Fruit fly (Drosophila melanogaster) whole organism, embryonic: ENCODE results near the gene CG1896.
A peak's percentile ranks its signal among the peaks of the same experiment; 100 is the strongest.

ENCODE experiments used
- Abd-B ChIP-seq: fragments of 200-800 bp; sonication (Bioruptor generic); optimal IDR thresholded peaks from 2 replicates; lab custom pipeline; 2018; ENCODE audit warnings: missing biosample characterization, mild to moderate bottlenecking, missing genetic modification characterization, moderate library complexity
- CG11456 ChIP-seq: fragments of 200-800 bp; sonication (Bioruptor generic); IDR thresholded peaks from 3 replicates; pipeline ENCODE4 v1.3.6; 2022; ENCODE audit warnings: missing biosample characterization, missing genetic modification characterization
- CG11560 ChIP-seq: fragments of 200-800 bp; sonication (Bioruptor generic); IDR thresholded peaks from 3 replicates; pipeline ENCODE4 v1.3.6; 2022; ENCODE audit warnings: missing biosample characterization, missing genetic modification characterization
- CG12659 ChIP-seq: fragments of 200-800 bp; sonication (Bioruptor generic); optimal IDR thresholded peaks from 3 replicates; lab custom pipeline; 2017; ENCODE audit warnings: mild to moderate bottlenecking, missing biosample characterization, missing genetic modification reagents, missing genetic modification characterization
- CG13123 ChIP-seq: fragments of 200-800 bp; sonication (Bioruptor generic); optimal IDR thresholded peaks from 2 replicates; lab custom pipeline; 2016; ENCODE audit warnings: missing biosample characterization, missing genetic modification characterization
- CG13624 ChIP-seq: fragments of 200-800 bp; sonication (Bioruptor generic); optimal IDR thresholded peaks from 2 replicates; lab custom pipeline; 2016; ENCODE audit warnings: missing biosample characterization, missing genetic modification characterization
- CG14965 ChIP-seq: fragments of 200-800 bp; sonication (Bioruptor generic); optimal IDR thresholded peaks from 2 replicates; lab custom pipeline; 2016; ENCODE audit warnings: missing biosample characterization, missing genetic modification characterization, borderline replicate concordance
- CG15601 ChIP-seq: fragments of 200-800 bp; sonication (Bioruptor generic); optimal IDR thresholded peaks from 3 replicates; lab custom pipeline; 2019; ENCODE audit warnings: missing biosample characterization, mild to moderate bottlenecking, missing genetic modification characterization, moderate library complexity
- CG16779 ChIP-seq: fragments of 200-800 bp; sonication (Bioruptor generic); IDR thresholded peaks from 2 replicates; pipeline ENCODE4 v1.3.6; 2022; ENCODE audit warnings: missing biosample characterization, missing genetic modification characterization
- CG16863 ChIP-seq: fragments of 200-800 bp; sonication (Bioruptor generic); optimal IDR thresholded peaks from 3 replicates; lab custom pipeline; 2016; ENCODE audit warnings: missing biosample characterization, missing genetic modification characterization
- CG1792 ChIP-seq: fragments of 200-800 bp; sonication (Bioruptor generic); optimal IDR thresholded peaks from 2 replicates; lab custom pipeline; 2016; ENCODE audit warnings: missing biosample characterization, missing genetic modification characterization
- CG18599 ChIP-seq: fragments of 200-800 bp; sonication (Bioruptor generic); optimal IDR thresholded peaks from 3 replicates; lab custom pipeline; 2017; ENCODE audit warnings: missing biosample characterization, missing genetic modification characterization, mild to moderate bottlenecking, moderate library complexity, missing genetic modification reagents
- CG2116 ChIP-seq: fragments of 200-800 bp; sonication (Bioruptor generic); optimal IDR thresholded peaks from 3 replicates; lab custom pipeline; 2018; ENCODE audit warnings: missing biosample characterization, mild to moderate bottlenecking, missing genetic modification characterization
- CG4730 ChIP-seq: fragments of 200-800 bp; sonication (Bioruptor generic); IDR thresholded peaks from 2 replicates; pipeline ENCODE4 v1.3.6; 2022; ENCODE audit warnings: missing biosample characterization, missing genetic modification characterization
- CG4820 ChIP-seq: fragments of 200-800 bp; sonication (Bioruptor generic); optimal IDR thresholded peaks from 3 replicates; lab custom pipeline; 2016; ENCODE audit warnings: missing biosample characterization, missing genetic modification characterization
- CG8089 ChIP-seq: fragments of 200-800 bp; sonication (Bioruptor generic); optimal IDR thresholded peaks from 3 replicates; lab custom pipeline; 2016; ENCODE audit warnings: missing biosample characterization, missing genetic modification characterization
- CG8478 ChIP-seq: fragments of >200 bp; optimal IDR thresholded peaks from 2 replicates; lab custom pipeline; 2018
- CG9437 ChIP-seq: fragments of 200-800 bp; sonication (Bioruptor generic); optimal IDR thresholded peaks from 2 replicates; lab custom pipeline; 2018; ENCODE audit warnings: missing biosample characterization, mild to moderate bottlenecking, missing genetic modification characterization
- CHES-1-like ChIP-seq: fragments of 200-800 bp; sonication (Bioruptor generic); optimal IDR thresholded peaks from 2 replicates; lab custom pipeline; 2016; ENCODE audit warnings: missing biosample characterization, missing genetic modification characterization
- E2f2 ChIP-seq: fragments of 200-800 bp; sonication (Bioruptor generic); IDR thresholded peaks from 2 replicates; pipeline ENCODE4 v1.3.6; 2022; ENCODE audit warnings: missing biosample characterization, missing genetic modification characterization
- Med ChIP-seq: fragments of 200-800 bp; sonication (Bioruptor generic); peaks from one replicate; lab custom pipeline; 2016; ENCODE audit warnings: missing biosample characterization, missing genetic modification characterization, mild to moderate bottlenecking, inconsistent platforms, moderate library complexity
- Myb ChIP-seq: fragments of 200-800 bp; sonication (Bioruptor generic); optimal IDR thresholded peaks from 2 replicates; lab custom pipeline; 2016; ENCODE audit warnings: missing biosample characterization, missing genetic modification characterization
- NC2α ChIP-seq: fragments of 200-800 bp; sonication (Bioruptor generic); optimal IDR thresholded peaks from 2 replicates; lab custom pipeline; 2016; ENCODE audit warnings: missing biosample characterization, missing genetic modification characterization
- Rx ChIP-seq: fragments of 200-800 bp; sonication (Bioruptor generic); IDR thresholded peaks from 2 replicates; pipeline ENCODE4 v1.3.6; 2022; ENCODE audit warnings: missing biosample characterization, missing genetic modification characterization
- Six4 ChIP-seq: fragments of 200-800 bp; sonication (Bioruptor generic); optimal IDR thresholded peaks from 2 replicates; lab custom pipeline; 2016; ENCODE audit warnings: missing biosample characterization, missing genetic modification characterization
- Sry-δ ChIP-seq: fragments of 200-800 bp; sonication (Bioruptor generic); optimal IDR thresholded peaks from 2 replicates; lab custom pipeline; 2016; ENCODE audit warnings: missing biosample characterization, missing genetic modification characterization
- Trl ChIP-seq, 3 experiments: fragments of >200 bp in 2 of 3; fragments of 200-800 bp in 1 of 3; sonication (Bioruptor generic) in 1 of 3; optimal IDR thresholded peaks; 2 replicates in 1 of 3; 3 replicates in 2 of 3; lab custom pipeline; 2016 to 2017; ENCODE audit warnings: missing biosample characterization in 1 of 3, missing genetic modification characterization in 1 of 3
- ab ChIP-seq: fragments of 200-800 bp; sonication (Bioruptor generic); optimal IDR thresholded peaks from 2 replicates; lab custom pipeline; 2016; ENCODE audit warnings: missing biosample characterization, missing genetic modification characterization
- ato ChIP-seq: fragments of 200-800 bp; sonication (Bioruptor generic); IDR thresholded peaks from 2 replicates; pipeline ENCODE4 v1.3.6; 2022; ENCODE audit warnings: missing biosample characterization, missing genetic modification characterization; ENCODE audit not compliant: partially characterized antibody
- bab2 ChIP-seq: fragments of 200-800 bp; sonication (Bioruptor generic); optimal IDR thresholded peaks from 2 replicates; lab custom pipeline; 2016; ENCODE audit warnings: missing biosample characterization, missing genetic modification characterization
- bbx ChIP-seq: fragments of 200-800 bp; sonication (Bioruptor generic); IDR thresholded peaks from 2 replicates; pipeline ENCODE4 v1.3.6; 2022; ENCODE audit warnings: missing biosample characterization, missing genetic modification characterization; ENCODE audit not compliant: partially characterized antibody
- bowl ChIP-seq: fragments of 200-800 bp; sonication (Bioruptor generic); IDR thresholded peaks from 2 replicates; pipeline ENCODE4 v1.3.6; 2022; ENCODE audit warnings: missing biosample characterization, missing genetic modification characterization
- btn ChIP-seq: fragments of 200-800 bp; sonication (Bioruptor generic); optimal IDR thresholded peaks from 2 replicates; lab custom pipeline; 2016; ENCODE audit warnings: missing biosample characterization, missing genetic modification characterization
- crol ChIP-seq: fragments of 200-800 bp; sonication (Bioruptor generic); IDR thresholded peaks from 2 replicates; pipeline ENCODE4 v1.3.6; 2022; ENCODE audit warnings: missing biosample characterization, missing genetic modification characterization
- cwo ChIP-seq: fragments of 200-800 bp; sonication (Bioruptor generic); optimal IDR thresholded peaks from 3 replicates; lab custom pipeline; 2017; ENCODE audit warnings: missing biosample characterization, missing genetic modification characterization, mild to moderate bottlenecking, moderate library complexity, missing genetic modification reagents
- da ChIP-seq: fragments of 200-800 bp; sonication (Bioruptor generic); optimal IDR thresholded peaks from 2 replicates; lab custom pipeline; 2016; ENCODE audit warnings: missing biosample characterization, missing genetic modification characterization
- dmrt11E ChIP-seq: fragments of 200-800 bp; sonication (Bioruptor generic); optimal IDR thresholded peaks from 3 replicates; lab custom pipeline; 2018; ENCODE audit warnings: missing biosample characterization, mild to moderate bottlenecking, missing genetic modification characterization, moderate library complexity
- gce ChIP-seq: fragments of 200-800 bp; sonication (Bioruptor generic); IDR thresholded peaks from 3 replicates; pipeline ENCODE4 v1.3.6; 2022; ENCODE audit warnings: missing biosample characterization, missing genetic modification characterization
- gcm ChIP-seq: fragments of 200-800 bp; sonication (Bioruptor generic); optimal IDR thresholded peaks from 2 replicates; lab custom pipeline; 2019; ENCODE audit warnings: missing biosample characterization, mild to moderate bottlenecking, missing genetic modification characterization, moderate library complexity
- gfzf ChIP-seq: fragments of 200-800 bp; sonication (Bioruptor generic); optimal IDR thresholded peaks from 2 replicates; lab custom pipeline; 2016; ENCODE audit warnings: missing biosample characterization, mild to moderate bottlenecking, missing genetic modification characterization, moderate library complexity
- gsb ChIP-seq: fragments of 200-800 bp; sonication (Bioruptor generic); IDR thresholded peaks from 2 replicates; pipeline ENCODE4 v1.3.6; 2022; ENCODE audit warnings: missing biosample characterization, missing genetic modification characterization
- knrl ChIP-seq: fragments of 200-800 bp; sonication (Bioruptor generic); IDR thresholded peaks from 3 replicates; pipeline ENCODE4 v1.3.6; 2022; ENCODE audit warnings: missing biosample characterization, missing genetic modification characterization; ENCODE audit not compliant: partially characterized antibody
- lov ChIP-seq, 2 experiments: fragments of 200-800 bp in 1 of 2; fragments of >200 bp in 1 of 2; sonication (Bioruptor generic) in 1 of 2; IDR thresholded peaks in 1 of 2; optimal IDR thresholded peaks in 1 of 2; 2 replicates in 1 of 2; 3 replicates in 1 of 2; pipeline versions ENCODE4 v1.3.6 to Lab custom; 2017 to 2022; ENCODE audit warnings: missing biosample characterization in 1 of 2, missing genetic modification characterization in 1 of 2
- ranshi ChIP-seq: fragments of 200-800 bp; sonication (Bioruptor generic); IDR thresholded peaks from 2 replicates; pipeline ENCODE4 v1.3.6; 2022; ENCODE audit warnings: missing biosample characterization, missing genetic modification characterization
- rib ChIP-seq: fragments of 200-800 bp; sonication (Bioruptor generic); IDR thresholded peaks from 2 replicates; pipeline ENCODE4 v1.3.6; 2022; ENCODE audit warnings: missing biosample characterization, missing genetic modification characterization
- sim ChIP-seq: fragments of 200-800 bp; sonication (Bioruptor generic); IDR thresholded peaks from 2 replicates; pipeline ENCODE4 v1.3.6; 2022; ENCODE audit warnings: missing biosample characterization, missing genetic modification characterization
- slp2 ChIP-seq: fragments of 200-800 bp; sonication (Bioruptor generic); optimal IDR thresholded peaks from 2 replicates; lab custom pipeline; 2016; ENCODE audit warnings: missing biosample characterization, missing genetic modification characterization
- yki ChIP-seq: fragments of >200 bp; optimal IDR thresholded peaks from 3 replicates; lab custom pipeline; 2018
- z ChIP-seq: fragments of 200-800 bp; sonication (Bioruptor generic); IDR thresholded peaks from 3 replicates; pipeline ENCODE4 v1.3.6; 2022; ENCODE audit warnings: missing biosample characterization, missing genetic modification characterization
- zfh2 ChIP-seq: fragments of 200-800 bp; sonication (Bioruptor generic); optimal IDR thresholded peaks from 2 replicates; lab custom pipeline; 2016; ENCODE audit warnings: missing biosample characterization, missing genetic modification characterization

The CG1896 gene

dm6 chr3R:31725486-31726227, 18.4 kb upstream of the CG1896 start (continued):
- TF ChIP-seq lov (optimal IDR thresholded peaks at IDR 0.05; lab: Kevin White, UChicago): no peak
- peak; percentile 32; the same call in 2 of the 3 replicates for TF ChIP-seq lov (GFP tag; IDR thresholded peaks at IDR 0.05; lab: Robert Waterston, UW)
- TF ChIP-seq CG4730 (GFP tag; lab: Robert Waterston, UW): no peak
- peak; percentile 71 for TF ChIP-seq crol (GFP tag; lab: Robert Waterston, UW)
- no peak for TF ChIP-seq CG18599 (GFP tag; lab: Kevin White, UChicago)
- no peak for TF ChIP-seq btn (GFP tag; lab: Kevin White, UChicago)
- peak; percentile 36 to 73 for TF ChIP-seq Trl (optimal IDR thresholded peaks at IDR 0.05; lab: Kevin White, UChicago)
- TF ChIP-seq Trl (GFP tag; optimal IDR thresholded peaks at IDR 0.05; lab: Kevin White, UChicago): no peak
- no peak for TF ChIP-seq ab (GFP tag; lab: Kevin White, UChicago)
- no peak for TF ChIP-seq Abd-B
- TF ChIP-seq gfzf (GFP tag; lab: Kevin White, UChicago): no peak
- peak; percentile 26; the same call in 1 of the 2 replicates for TF ChIP-seq bbx (GFP tag; lab: Robert Waterston, UW)
- TF ChIP-seq gsb (GFP tag; lab: Robert Waterston, UW): no peak
- TF ChIP-seq bab2 (GFP tag; lab: Kevin White, UChicago): no peak
- no peak for TF ChIP-seq Sry-δ (GFP tag; lab: Kevin White, UChicago)
- no peak for TF ChIP-seq CG13123
- no peak for TF ChIP-seq Rx (GFP tag; lab: Robert Waterston, UW)
- no peak for TF ChIP-seq slp2 (GFP tag; lab: Kevin White, UChicago)
- no peak for TF ChIP-seq CG2116 (GFP tag; lab: Kevin White, UChicago)
- no peak for TF ChIP-seq knrl
- no peak for TF ChIP-seq Six4 (GFP tag; lab: Kevin White, UChicago)
- no peak for TF ChIP-seq NC2α (GFP tag; lab: Kevin White, UChicago)
- no peak for TF ChIP-seq CG15601 (tag; lab: Kevin White, UChicago)
- no peak for TF ChIP-seq CG8089 (GFP tag; lab: Kevin White, UChicago)
- peak; percentile 11; the same call in 1 of the 2 replicates for TF ChIP-seq E2f2 (GFP tag; lab: Robert Waterston, UW)
- TF ChIP-seq sim (GFP tag; lab: Robert Waterston, UW): no peak
- TF ChIP-seq gce: 0 out of 3 replicates have a peak, but pooled peaks have one; percentile 31
- no peak for TF ChIP-seq CG1792 (GFP tag; lab: Kevin White, UChicago)
- TF ChIP-seq CG16863 (GFP tag; lab: Kevin White, UChicago): no peak
- peak; percentile 47; the same call in 1 of the 3 replicates for TF ChIP-seq z
- no peak for TF ChIP-seq CG13624 (GFP tag; lab: Kevin White, UChicago)
- TF ChIP-seq CG9437 (GFP tag; lab: Kevin White, UChicago): no peak
- no peak for TF ChIP-seq CG12659 (GFP tag; lab: Kevin White, UChicago)
- no peak for TF ChIP-seq CG11456 (GFP tag; lab: Robert Waterston, UW)
- no peak for TF ChIP-seq CG14965
- TF ChIP-seq ato (GFP tag; lab: Robert Waterston, UW): no peak
- TF ChIP-seq CG4820: no peak
- TF ChIP-seq gcm (GFP tag; lab: Kevin White, UChicago): no peak
- TF ChIP-seq da: no peak
- no peak for TF ChIP-seq bowl
- 0 out of 2 replicates have a peak, but pooled peaks have one; percentile 38 for TF ChIP-seq CG16779 (GFP tag; lab: Robert Waterston, UW)
- no peak for TF ChIP-seq CG8478 (lab: Kevin White, UChicago)
- no peak for TF ChIP-seq CG11560 (tag; lab: Robert Waterston, UW)
- TF ChIP-seq yki: no peak
- no peak for TF ChIP-seq dmrt11E (tag; lab: Kevin White, UChicago)
- TF ChIP-seq CHES-1-like (GFP tag; lab: Kevin White, UChicago): no peak
- TF ChIP-seq ranshi (GFP tag; lab: Robert Waterston, UW): no peak
- no peak for TF ChIP-seq cwo
- no peak for TF ChIP-seq zfh2 (GFP tag; lab: Kevin White, UChicago)
- TF ChIP-seq rib (GFP tag; lab: Robert Waterston, UW): peak; percentile 37; the same call in 1 of the 2 replicates
- peak; percentile 63 for TF ChIP-seq Med (GFP tag; lab: Kevin White, UChicago)
- TF ChIP-seq Myb (GFP tag; lab: Kevin White, UChicago): no peak
